Worm (Caenorhabditis elegans) whole organism, midembryonic: Measurements from ENCODE around the gene ncr-2.

ENCODE experiments used
- flt-1 ChIP-seq: fragments of 200-800 bp; sonication (Bioruptor generic); IDR thresholded peaks from 2 replicates; pipeline ENCODE4 v1.3.6; 2022; ENCODE audit warnings: missing genetic modification characterization, missing compliant biosample characterization
- klf-2 ChIP-seq: fragments of 200-800 bp; sonication (Bioruptor generic); conservative IDR thresholded peaks from 2 replicates; pipeline ENCODE4 v1.3.6; 2022; ENCODE audit warnings: missing genetic modification reagents, missing genetic modification characterization, missing compliant biosample characterization
- med-1 ChIP-seq: sonication (generic microtip); optimal IDR thresholded peaks from 2 replicates; lab custom pipeline; 2017; ENCODE audit warnings: missing genetic modification characterization, mild to moderate bottlenecking, missing compliant biosample characterization, antibody characterized with exemption, missing genetic modification reagents; ENCODE audit not compliant: insufficient read depth
- ref-1 ChIP-seq: fragments of 200-800 bp; sonication (Bioruptor generic); conservative IDR thresholded peaks from 2 replicates; pipeline ENCODE4 v1.3.6; 2022; ENCODE audit warnings: missing genetic modification reagents, missing genetic modification characterization, missing compliant biosample characterization
- tab-1 ChIP-seq: fragments of 200-800 bp; sonication (Bioruptor generic); IDR thresholded peaks from 2 replicates; pipeline ENCODE4 v1.3.6; 2022; ENCODE audit warnings: missing genetic modification characterization, missing compliant biosample characterization
- ztf-23 ChIP-seq: fragments of 200-800 bp; sonication (Bioruptor generic); IDR thresholded peaks from 2 replicates; pipeline ENCODE4 v1.3.6; 2022; ENCODE audit warnings: missing genetic modification reagents, missing genetic modification characterization, missing compliant biosample characterization
- ztf-29 ChIP-seq: fragments of 200-800 bp; sonication (Bioruptor generic); IDR thresholded peaks from 2 replicates; pipeline ENCODE4 v1.3.6; 2022; ENCODE audit warnings: missing genetic modification reagents, missing genetic modification characterization, missing compliant biosample characterization

DNA sequence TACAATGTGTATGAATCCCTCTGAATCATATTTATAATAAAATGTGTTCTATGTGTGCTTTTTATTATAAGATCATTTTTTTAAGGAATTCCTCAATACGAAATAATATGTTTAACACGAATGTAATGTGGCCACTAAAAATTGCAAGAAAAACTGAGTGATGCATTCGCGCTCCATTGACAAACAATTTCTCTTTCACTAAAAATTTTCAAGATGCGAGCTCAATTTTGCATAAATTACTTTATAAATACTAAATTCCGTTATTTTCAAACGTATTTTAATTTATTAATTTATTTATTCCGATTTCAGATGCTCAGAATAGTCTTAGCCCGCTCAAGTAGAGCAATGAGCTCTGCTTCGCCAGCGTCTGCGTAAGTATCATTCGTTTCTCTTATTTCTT lies 7.6 kb downstream of the ncr-2 start, which contains the start of gene mrps-9:
- no peak for TF ChIP-seq ref-1
- 0 out of 2 replicates have a peak, but pooled peaks have one; percentile 23 for TF ChIP-seq flt-1
- no peak for TF ChIP-seq ztf-29 (GFP tag; lab: Robert Waterston, UW)
- TF ChIP-seq med-1 (GFP tag; lab: Kevin White, UChicago): no peak
- no peak for TF ChIP-seq ztf-23
- no peak for TF ChIP-seq tab-1 (GFP tag; lab: Robert Waterston, UW)
- no peak for TF ChIP-seq klf-2 (GFP tag; lab: Robert Waterston, UW)
